Fruit fly (Drosophila melanogaster): ENCODE measurements around the gene Slbp.

The Slbp gene

dm6 chr3R:29153197-29153644 lies at the start of gene Slbp, which contains the start of gene Rpn2 (continued):
- TF ChIP-seq chn (GFP tag; optimal IDR thresholded peaks at IDR 0.05) (peak; percentile 43), CG15073 (GFP tag; optimal IDR thresholded peaks at IDR 0.05) (no peak), gem (tag; optimal IDR thresholded peaks at IDR 0.05) (peak; percentile 26), pita (GFP tag; optimal IDR thresholded peaks at IDR 0.05) (no peak), CG17912 (GFP tag; optimal IDR thresholded peaks at IDR 0.05) (no peak), ken (GFP tag; IDR thresholded peaks at IDR 0.05) (no peak), Kr (GFP tag; optimal IDR thresholded peaks at IDR 0.05) (no peak), CG14050 (GFP tag; IDR thresholded peaks at IDR 0.05) (no peak), CG14667 (GFP tag; IDR thresholded peaks at IDR 0.05) (no peak), CG12219 (GFP tag; optimal IDR thresholded peaks at IDR 0.05) (no peak), Ptx1 (GFP tag; IDR thresholded peaks at IDR 0.05) (no peak), Xrp1 (GFP tag; IDR thresholded peaks at IDR 0.05) (no peak), CG9215 (GFP tag; IDR thresholded peaks at IDR 0.05) (no peak), sug (tag; optimal IDR thresholded peaks at IDR 0.05) (peak; percentile 42), schlank (tag; optimal IDR thresholded peaks at IDR 0.05) (no peak), CG10267 (tag; optimal IDR thresholded peaks at IDR 0.05) (peak; percentile 99), CG3407 (GFP tag; optimal IDR thresholded peaks at IDR 0.05) (no peak), CrebB (tag; optimal IDR thresholded peaks at IDR 0.05) (no peak), fu2 (GFP tag; optimal IDR thresholded peaks at IDR 0.05) (peak; percentile 26), MBD-R2 (GFP tag; IDR thresholded peaks at IDR 0.05) (peak; percentile 90), mam (GFP tag; optimal IDR thresholded peaks at IDR 0.05) (peak; percentile 70), Asciz (GFP tag; optimal IDR thresholded peaks at IDR 0.05) (no peak), CG8290 (GFP tag; optimal IDR thresholded peaks at IDR 0.05) (peak; percentile 54), CG8290 (tag; optimal IDR thresholded peaks at IDR 0.05) (peak in 1 of 2 experiments; percentile 64), GATAe (GFP tag; conservative IDR thresholded peaks at IDR 0.05) (no peak), Vsx1 (GFP tag; optimal IDR thresholded peaks at IDR 0.05) (no peak), NfI (GFP tag; optimal IDR thresholded peaks at IDR 0.05) (peak; percentile 55), lov (optimal IDR thresholded peaks at IDR 0.05) (no peak), lov (GFP tag; IDR thresholded peaks at IDR 0.05) (no peak), CG32772 (GFP tag; IDR thresholded peaks at IDR 0.05) (no peak), CG11504 (tag; optimal IDR thresholded peaks at IDR 0.05) (peak; percentile 51), CG7928 (GFP tag; optimal IDR thresholded peaks at IDR 0.05) (peak; percentile 16), CG8924 (tag; optimal IDR thresholded peaks at IDR 0.05) (peak; percentile 49), ase (GFP tag; IDR thresholded peaks at IDR 0.05) (no peak), hkb (optimal IDR thresholded peaks at IDR 0.05) (peak; percentile 82), hkb (GFP tag; IDR thresholded peaks at IDR 0.05) (no peak; the same call in 1 of the 2 replicates), tio (GFP tag; optimal IDR thresholded peaks at IDR 0.05) (no peak), CG13624 (GFP tag; optimal IDR thresholded peaks at IDR 0.05) (peak; percentile 62), Dp (GFP tag; optimal IDR thresholded peaks at IDR 0.05) (peak; percentile 74), Oaz (GFP tag; IDR thresholded peaks at IDR 0.05) (no peak), Mrtf (GFP tag; IDR thresholded peaks at IDR 0.05) (no peak), CG32767 (GFP tag; IDR thresholded peaks at IDR 0.05) (0 out of 2 replicates have a peak, but pooled peaks have one; percentile 9), bowl (GFP tag; IDR thresholded peaks at IDR 0.05) (no peak), CG10209 (GFP tag; optimal IDR thresholded peaks at IDR 0.05) (peak; percentile 1), eyg (GFP tag; optimal IDR thresholded peaks at IDR 0.05) (peak; percentile 53), otp (GFP tag; IDR thresholded peaks at IDR 0.05) (no peak), fru (optimal IDR thresholded peaks at IDR 0.05) (no peak), Spps (tag; optimal IDR thresholded peaks at IDR 0.05) (peak; percentile 20), Oli (tag; optimal IDR thresholded peaks at IDR 0.05) (no peak), Lhr (GFP tag; optimal IDR thresholded peaks at IDR 0.05) (peak; percentile 41), so (GFP tag; IDR thresholded peaks at IDR 0.05) (0 out of 3 replicates have a peak, but pooled peaks have one; percentile 46), CG16863 (GFP tag; optimal IDR thresholded peaks at IDR 0.05) (peak; percentile 33), cad (GFP tag; optimal IDR thresholded peaks at IDR 0.05) (no peak)

Measured in whole organism, embryonic.